Fruit fly (Drosophila melanogaster) whole organism, wandering third instar larva: ENCODE measurements around the gene Ire1.

ENCODE experiments used
- Abd-B ChIP-seq: fragments of >200 bp; optimal IDR thresholded peaks from 2 replicates; lab custom pipeline; 2017; ENCODE audit warnings: missing biosample characterization, missing genetic modification characterization
- CG32264 ChIP-seq: fragments of 200-800 bp; sonication (Bioruptor generic); optimal IDR thresholded peaks from 2 replicates; lab custom pipeline; 2016; ENCODE audit warnings: missing biosample characterization, missing genetic modification characterization
- CG9705 ChIP-seq: fragments of 200-800 bp; sonication (Bioruptor generic); optimal IDR thresholded peaks from 2 replicates; lab custom pipeline; 2018; ENCODE audit warnings: missing biosample characterization, mild to moderate bottlenecking, missing genetic modification characterization
- CrebA ChIP-seq: fragments of 200-800 bp; sonication (Bioruptor generic); optimal IDR thresholded peaks from 2 replicates; lab custom pipeline; 2016; ENCODE audit warnings: missing biosample characterization, mild to moderate bottlenecking, missing genetic modification characterization, borderline replicate concordance
- Dfd ChIP-seq: fragments of >200 bp; optimal IDR thresholded peaks from 2 replicates; lab custom pipeline; 2017; ENCODE audit warnings: missing biosample characterization, missing genetic modification characterization
- Dif ChIP-seq: fragments of 200-275, 200-300 bp; sonication (Bioruptor generic); optimal IDR thresholded peaks from 2 replicates; lab custom pipeline; 2018; ENCODE audit warnings: missing biosample characterization, missing genetic modification characterization; ENCODE audit not compliant: partially characterized antibody
- GATAd ChIP-seq: sonication (Bioruptor generic); optimal IDR thresholded peaks from 2 replicates; lab custom pipeline; 2016; ENCODE audit warnings: missing biosample characterization, missing genetic modification characterization
- HLH106 ChIP-seq: fragments of 200-800 bp; optimal IDR thresholded peaks from 3 replicates; lab custom pipeline; 2019; ENCODE audit warnings: missing biosample characterization, mild to moderate bottlenecking, missing genetic modification characterization, moderate library complexity
- Hnf4 ChIP-seq: fragments of 200-800 bp; sonication (Bioruptor generic); optimal IDR thresholded peaks from 2 replicates; lab custom pipeline; 2016; ENCODE audit warnings: missing biosample characterization, mild to moderate bottlenecking, missing genetic modification characterization
- Hr78 ChIP-seq: fragments of >200 bp; optimal IDR thresholded peaks from 2 replicates; lab custom pipeline; 2017; ENCODE audit warnings: missing biosample characterization, missing genetic modification characterization
- Hr83 ChIP-seq: fragments of 200-300 bp; sonication (Bioruptor generic); optimal IDR thresholded peaks from 2 replicates; lab custom pipeline; 2016; ENCODE audit warnings: missing biosample characterization, mild to moderate bottlenecking, missing genetic modification characterization, moderate library complexity; ENCODE audit not compliant: poor library complexity, severe bottlenecking
- Jra ChIP-seq: sonication (Bioruptor generic); optimal IDR thresholded peaks from 2 replicates; lab custom pipeline; 2016; ENCODE audit warnings: missing biosample characterization, missing genetic modification characterization
- Mio ChIP-seq: sonication (Bioruptor generic); optimal IDR thresholded peaks from 2 replicates; lab custom pipeline; 2016; ENCODE audit warnings: missing biosample characterization, missing genetic modification characterization
- Myc ChIP-seq: fragments of >200 bp; optimal IDR thresholded peaks from 2 replicates; lab custom pipeline; 2017
- N ChIP-seq: fragments of >200 bp; optimal IDR thresholded peaks from 2 replicates; lab custom pipeline; 2018; ENCODE audit warnings: missing biosample characterization, missing external identifiers, missing genetic modification characterization
- OdsH ChIP-seq: fragments of 200-800 bp; sonication (Bioruptor generic); optimal IDR thresholded peaks from 2 replicates; lab custom pipeline; 2016; ENCODE audit warnings: missing biosample characterization, mild to moderate bottlenecking, missing genetic modification characterization
- Rel ChIP-seq, 2 experiments: fragments of 200-800 bp; sonication (Bioruptor generic) in 1 of 2; optimal IDR thresholded peaks; 2 replicates in 1 of 2; 3 replicates in 1 of 2; lab custom pipeline; 2016 to 2019; ENCODE audit warnings: mild to moderate bottlenecking in 2 of 2, missing biosample characterization in 2 of 2, missing genetic modification characterization in 2 of 2, moderate library complexity in 1 of 2
- Sp1 ChIP-seq: fragments of 200-800 bp; sonication (Bioruptor generic); optimal IDR thresholded peaks from 3 replicates; lab custom pipeline; 2019; ENCODE audit warnings: missing biosample characterization, mild to moderate bottlenecking, missing genetic modification characterization, moderate library complexity
- Vsx2 ChIP-seq: fragments of 200-300, 225-300 bp; sonication (Bioruptor generic); optimal IDR thresholded peaks from 2 replicates; lab custom pipeline; 2018; ENCODE audit warnings: missing biosample characterization, missing genetic modification characterization; ENCODE audit not compliant: partially characterized antibody
- br ChIP-seq: fragments of 200-800 bp; sonication (Bioruptor generic); optimal IDR thresholded peaks from 2 replicates; lab custom pipeline; 2016; ENCODE audit warnings: missing biosample characterization, missing genetic modification characterization
- brk ChIP-seq: fragments of 200-800 bp; sonication (Bioruptor generic); optimal IDR thresholded peaks from 2 replicates; lab custom pipeline; 2016; ENCODE audit warnings: missing biosample characterization, mild to moderate bottlenecking, missing genetic modification characterization
- dl ChIP-seq, 2 experiments: fragments of 175-275, 200-275 bp in 1 of 2; fragments of 200-275 bp in 1 of 2; sonication (Bioruptor generic); optimal IDR thresholded peaks; lab custom pipeline; 2018; ENCODE audit warnings: mild to moderate bottlenecking in 2 of 2, missing biosample characterization in 2 of 2, missing genetic modification characterization in 2 of 2, moderate library complexity in 2 of 2; ENCODE audit not compliant: partially characterized antibody in 2 of 2, insufficient read depth in 1 of 2
- dmrt93B ChIP-seq: fragments of 200-800 bp; sonication (Bioruptor generic); optimal IDR thresholded peaks from 2 replicates; lab custom pipeline; 2018; ENCODE audit warnings: missing biosample characterization, mild to moderate bottlenecking, missing genetic modification characterization
- dsf ChIP-seq: sonication (Bioruptor generic); optimal IDR thresholded peaks from 2 replicates; lab custom pipeline; 2016; ENCODE audit warnings: missing biosample characterization, missing genetic modification characterization, borderline replicate concordance
- ey ChIP-seq: fragments of 200-800 bp; sonication (Bioruptor generic); optimal IDR thresholded peaks from 2 replicates; lab custom pipeline; 2016; ENCODE audit warnings: missing biosample characterization, missing genetic modification characterization
- foxo ChIP-seq, 2 experiments: fragments of 200-800 bp; sonication (Bioruptor generic); optimal IDR thresholded peaks; 2 replicates in 1 of 2; 3 replicates in 1 of 2; lab custom pipeline; 2016 to 2017; ENCODE audit warnings: missing biosample characterization in 2 of 2, missing genetic modification characterization in 2 of 2
- fru ChIP-seq: fragments of 200-800 bp; sonication (Bioruptor generic); optimal IDR thresholded peaks from 3 replicates; lab custom pipeline; 2016; ENCODE audit warnings: missing biosample characterization, mild to moderate bottlenecking, missing genetic modification characterization
- h ChIP-seq: fragments of 200-800 bp; sonication (Bioruptor generic); optimal IDR thresholded peaks from 3 replicates; lab custom pipeline; 2016; ENCODE audit warnings: missing biosample characterization, mild to moderate bottlenecking, missing genetic modification characterization
- jim ChIP-seq: fragments of 175-275, 200-325 bp; sonication (Bioruptor generic); optimal IDR thresholded peaks from 2 replicates; lab custom pipeline; 2016; ENCODE audit warnings: missing biosample characterization, mild to moderate bottlenecking, missing genetic modification characterization
- lola ChIP-seq: fragments of >200 bp; optimal IDR thresholded peaks from 2 replicates; lab custom pipeline; 2017; ENCODE audit warnings: missing biosample characterization, missing genetic modification characterization
- pan ChIP-seq: fragments of >200 bp; optimal IDR thresholded peaks from 2 replicates; lab custom pipeline; 2017
- psq ChIP-seq: fragments of 200-800 bp; sonication (Bioruptor generic); optimal IDR thresholded peaks from 3 replicates; lab custom pipeline; 2017; ENCODE audit warnings: missing biosample characterization, mild to moderate bottlenecking, missing genetic modification characterization, moderate library complexity
- rgr ChIP-seq: fragments of 200-800 bp; sonication (Bioruptor generic); optimal IDR thresholded peaks from 3 replicates; lab custom pipeline; 2016; ENCODE audit warnings: missing biosample characterization, mild to moderate bottlenecking, missing genetic modification characterization
- sage ChIP-seq: fragments of 200-800 bp; sonication (Bioruptor generic); optimal IDR thresholded peaks from 2 replicates; lab custom pipeline; 2016; ENCODE audit warnings: missing biosample characterization, mild to moderate bottlenecking, missing genetic modification characterization
- sv ChIP-seq: fragments of 200-800 bp; sonication (Bioruptor generic); optimal IDR thresholded peaks from 3 replicates; lab custom pipeline; 2016; ENCODE audit warnings: missing biosample characterization, missing genetic modification characterization
- tai ChIP-seq: sonication (Bioruptor generic); optimal IDR thresholded peaks from 2 replicates; lab custom pipeline; 2016; ENCODE audit warnings: missing biosample characterization, missing genetic modification characterization
- usp ChIP-seq: fragments of >200 bp; optimal IDR thresholded peaks from 2 replicates; lab custom pipeline; 2017; ENCODE audit warnings: missing biosample characterization, missing genetic modification characterization
- woc ChIP-seq: sonication (Bioruptor generic); optimal IDR thresholded peaks from 2 replicates; lab custom pipeline; 2016; ENCODE audit warnings: missing biosample characterization, mild to moderate bottlenecking, missing genetic modification characterization

The Ire1 gene

dm6 chr3R:19905932-19906439 lies 44.9 kb upstream of the Ire1 start:
- TF ChIP-seq Dfd (GFP tag; lab: Kevin White, UChicago) (no peak), lola (no peak), Myc (no peak), CG9705 (GFP tag; lab: Kevin White, UChicago) (peak; percentile 52), usp (GFP tag; lab: Kevin White, UChicago) (no peak), brk (GFP tag; lab: Kevin White, UChicago) (no peak), Sp1 (peak; percentile 86), dmrt93B (GFP tag; lab: Kevin White, UChicago) (peak; percentile 83), psq (GFP tag; lab: Kevin White, UChicago) (peak; percentile 86), CrebA (no peak), foxo (GFP tag; optimal IDR thresholded peaks at IDR 0.05; lab: Kevin White, UChicago) (peak; percentile 6 to 94), Dif (GFP tag; lab: Kevin White, UChicago) (peak; percentile 42), fru (GFP tag; lab: Kevin White, UChicago) (peak; percentile 95), Hnf4 (peak; percentile 92), sage (GFP tag; lab: Kevin White, UChicago) (peak; percentile 55), woc (GFP tag; lab: Kevin White, UChicago) (peak; percentile 75), Abd-B (GFP tag; lab: Kevin White, UChicago) (no peak), OdsH (peak; percentile 95), dl (GFP tag; optimal IDR thresholded peaks at IDR 0.05; lab: Kevin White, UChicago; ENCODE audit: insufficient read depth in 1 of 2, partially characterized antibody in 2 of 2) (no peak), GATAd (GFP tag; lab: Kevin White, UChicago) (peak; percentile 45), Vsx2 (GFP tag; lab: Kevin White, UChicago) (no peak), N (GFP tag; lab: Kevin White, UChicago) (no peak), Hr83 (GFP tag; lab: Kevin White, UChicago) (peak; percentile 81), rgr (GFP tag; lab: Kevin White, UChicago) (peak; percentile 96), CG32264 (GFP tag; lab: Kevin White, UChicago) (peak; percentile 66), tai (GFP tag; lab: Kevin White, UChicago) (peak; percentile 89), dsf (peak; percentile 56), HLH106 (peak; percentile 89), pan (no peak), jim (GFP tag; lab: Kevin White, UChicago) (peak; percentile 10), Mio (GFP tag; lab: Kevin White, UChicago) (peak; percentile 78), Jra (GFP tag; lab: Kevin White, UChicago) (peak; percentile 92), h (GFP tag; lab: Kevin White, UChicago) (peak; percentile 95), sv (peak; percentile 68), Rel (GFP tag; optimal IDR thresholded peaks at IDR 0.05; lab: Kevin White, UChicago) (peak; percentile 33), Rel (tag; optimal IDR thresholded peaks at IDR 0.05; lab: Kevin White, UChicago) (peak; percentile 87), br (GFP tag; lab: Kevin White, UChicago) (peak; percentile 95), ey (GFP tag; lab: Kevin White, UChicago) (peak; percentile 96), Hr78 (no peak)

- no peak for TF ChIP-seq dl (GFP tag; optimal IDR thresholded peaks at IDR 0.05; lab: Kevin White, UChicago; ENCODE audit: insufficient read depth in 1 of 2, partially characterized antibody in 2 of 2)
- no peak for TF ChIP-seq CrebA
- TF ChIP-seq Abd-B (GFP tag; lab: Kevin White, UChicago): no peak
- peak; percentile 59 for TF ChIP-seq ey (GFP tag; lab: Kevin White, UChicago)
- peak; percentile 72 for TF ChIP-seq br (GFP tag; lab: Kevin White, UChicago)
- no peak for TF ChIP-seq sage (GFP tag; lab: Kevin White, UChicago)
- peak; percentile 48 for TF ChIP-seq CG9705 (GFP tag; lab: Kevin White, UChicago)
- TF ChIP-seq GATAd (GFP tag; lab: Kevin White, UChicago): no peak
- TF ChIP-seq fru (GFP tag; lab: Kevin White, UChicago): peak; percentile 62
- TF ChIP-seq sv: peak; percentile 56
- peak; percentile 49 for TF ChIP-seq Myc
- peak; percentile 49 for TF ChIP-seq HLH106
- TF ChIP-seq Dfd (GFP tag; lab: Kevin White, UChicago): no peak
- peak; percentile 56 for TF ChIP-seq rgr (GFP tag; lab: Kevin White, UChicago)
- no peak for TF ChIP-seq usp (GFP tag; lab: Kevin White, UChicago)
- TF ChIP-seq Mio (GFP tag; lab: Kevin White, UChicago): no peak
- peak; percentile 40 for TF ChIP-seq woc (GFP tag; lab: Kevin White, UChicago)
- peak; percentile 39 for TF ChIP-seq Hnf4
- TF ChIP-seq dmrt93B (GFP tag; lab: Kevin White, UChicago): no peak
- no peak for TF ChIP-seq CG32264 (GFP tag; lab: Kevin White, UChicago)
- TF ChIP-seq Hr83 (GFP tag; lab: Kevin White, UChicago): peak; percentile 74
- TF ChIP-seq pan: no peak
- peak; percentile 35 for TF ChIP-seq psq (GFP tag; lab: Kevin White, UChicago)
- no peak for TF ChIP-seq brk (GFP tag; lab: Kevin White, UChicago)
- TF ChIP-seq Vsx2 (GFP tag; lab: Kevin White, UChicago): no peak
- TF ChIP-seq N (GFP tag; lab: Kevin White, UChicago): no peak
- TF ChIP-seq OdsH: peak; percentile 37
- TF ChIP-seq jim (GFP tag; lab: Kevin White, UChicago): no peak
- peak in 1 of 2 experiments; percentile 68 for TF ChIP-seq foxo (GFP tag; optimal IDR thresholded peaks at IDR 0.05; lab: Kevin White, UChicago)
- TF ChIP-seq dsf: peak; percentile 8
- TF ChIP-seq Hr78: no peak
- TF ChIP-seq lola: no peak
- TF ChIP-seq Sp1: peak; percentile 65
- TF ChIP-seq Dif (GFP tag; lab: Kevin White, UChicago): no peak
- peak; percentile 81 for TF ChIP-seq h (GFP tag; lab: Kevin White, UChicago)
- no peak for TF ChIP-seq Rel (GFP tag; optimal IDR thresholded peaks at IDR 0.05; lab: Kevin White, UChicago)
- TF ChIP-seq Rel (tag; optimal IDR thresholded peaks at IDR 0.05; lab: Kevin White, UChicago): peak; percentile 93
- peak; percentile 73 for TF ChIP-seq Jra (GFP tag; lab: Kevin White, UChicago)
- TF ChIP-seq tai (GFP tag; lab: Kevin White, UChicago): no peak
Observed at dm6 chr3R:19904865-19905373, 43.8 kb upstream of the Ire1 start, which contains the start of the genes Surf6 and RhoGAP92B. Gene Surf6, minus strand, starts transcription at chr3R:19904868. Gene RhoGAP92B, plus strand, starts transcription at chr3R:19905164.
